Fruit fly (Drosophila melanogaster) whole organism, prepupa: Measurements from ENCODE around the gene CG15429.

Source experiments
- Blimp-1 ChIP-seq: fragments of 200-800 bp; sonication (Bioruptor generic); optimal IDR thresholded peaks from 3 replicates; lab custom pipeline; 2017; ENCODE audit warnings: missing biosample characterization, missing genetic modification characterization, mild to moderate bottlenecking, moderate library complexity, missing genetic modification reagents
- CG10631 ChIP-seq: fragments of 200-800 bp; sonication (Bioruptor generic); optimal IDR thresholded peaks from 2 replicates; lab custom pipeline; 2016; ENCODE audit warnings: missing biosample characterization, missing genetic modification characterization
- CG10669 ChIP-seq: fragments of 200-800 bp; sonication (Bioruptor generic); optimal IDR thresholded peaks from 3 replicates; lab custom pipeline; 2018; ENCODE audit warnings: missing biosample characterization, mild to moderate bottlenecking, missing genetic modification characterization, moderate library complexity
- CG11294 ChIP-seq: fragments of 200-800 bp; sonication (Bioruptor generic); IDR thresholded peaks from 2 replicates; pipeline ENCODE4 v1.3.6; 2022; ENCODE audit warnings: missing biosample characterization, missing genetic modification characterization
- CG11762 ChIP-seq: fragments of 200-800 bp; sonication (Bioruptor generic); optimal IDR thresholded peaks from 3 replicates; lab custom pipeline; 2016; ENCODE audit warnings: missing biosample characterization, missing genetic modification characterization; ENCODE audit not compliant: insufficient read depth
- CG11902 ChIP-seq: fragments of 200-800 bp; sonication (Bioruptor generic); optimal IDR thresholded peaks from 3 replicates; lab custom pipeline; 2016; ENCODE audit warnings: missing biosample characterization, missing genetic modification characterization
- CG15336 ChIP-seq: fragments of 200-800 bp; sonication (Bioruptor generic); IDR thresholded peaks from 2 replicates; pipeline ENCODE4 v1.3.6; 2022; ENCODE audit warnings: missing biosample characterization, missing genetic modification characterization
- CG1621 ChIP-seq: fragments of 200-800 bp; sonication (Bioruptor generic); optimal IDR thresholded peaks from 3 replicates; lab custom pipeline; 2018; ENCODE audit warnings: missing biosample characterization, mild to moderate bottlenecking, missing genetic modification characterization
- CG16779 ChIP-seq: fragments of 200-800 bp; sonication (Bioruptor generic); optimal IDR thresholded peaks from 3 replicates; lab custom pipeline; 2017; ENCODE audit warnings: missing biosample characterization, mild to moderate bottlenecking, missing genetic modification characterization
- CG3032 ChIP-seq: fragments of 200-800 bp; optimal IDR thresholded peaks from 2 replicates; lab custom pipeline; 2019; ENCODE audit warnings: missing biosample characterization, mild to moderate bottlenecking, missing genetic modification characterization, moderate library complexity
- CG31627 ChIP-seq: fragments of 200-800 bp; sonication (Bioruptor generic); optimal IDR thresholded peaks from 3 replicates; lab custom pipeline; 2016; ENCODE audit warnings: missing biosample characterization, missing genetic modification characterization
- CG34406 ChIP-seq: fragments of 200-800 bp; sonication (Bioruptor generic); optimal IDR thresholded peaks from 3 replicates; lab custom pipeline; 2016; ENCODE audit warnings: missing biosample characterization, missing genetic modification characterization
- CG6163 ChIP-seq: fragments of 200-800 bp; sonication (Bioruptor generic); IDR thresholded peaks from 3 replicates; pipeline ENCODE4 v1.3.6; 2022; ENCODE audit warnings: missing biosample characterization, missing genetic modification characterization
- CG6276 ChIP-seq: fragments of 200-800 bp; sonication (Bioruptor generic); optimal IDR thresholded peaks from 2 replicates; lab custom pipeline; 2017; ENCODE audit warnings: missing biosample characterization, mild to moderate bottlenecking, missing genetic modification characterization
- CG6792 ChIP-seq: fragments of 200-800 bp; sonication (Bioruptor generic); optimal IDR thresholded peaks from 3 replicates; lab custom pipeline; 2016; ENCODE audit warnings: missing biosample characterization, missing genetic modification characterization
- CG6808 ChIP-seq: fragments of 200-800 bp; sonication (Bioruptor generic); optimal IDR thresholded peaks from 3 replicates; lab custom pipeline; 2017; ENCODE audit warnings: missing biosample characterization, missing genetic modification characterization, mild to moderate bottlenecking, moderate library complexity, missing genetic modification reagents
- CG6854 ChIP-seq: fragments of 200-800 bp; sonication (Bioruptor generic); optimal IDR thresholded peaks from 2 replicates; lab custom pipeline; 2017; ENCODE audit warnings: missing biosample characterization, mild to moderate bottlenecking, missing genetic modification characterization
- CG8119 ChIP-seq: fragments of 200-800 bp; sonication (Bioruptor generic); IDR thresholded peaks from 3 replicates; pipeline ENCODE4 v1.3.6; 2022; ENCODE audit warnings: missing biosample characterization, missing genetic modification characterization
- CG8319 ChIP-seq: fragments of 200-800 bp; sonication (Bioruptor generic); optimal IDR thresholded peaks from 3 replicates; lab custom pipeline; 2016; ENCODE audit warnings: missing biosample characterization, missing genetic modification characterization
- Eip75B ChIP-seq: fragments of 200-800 bp; sonication (Bioruptor generic); optimal IDR thresholded peaks from 3 replicates; lab custom pipeline; 2016; ENCODE audit warnings: missing biosample characterization, missing genetic modification characterization
- Eip78C ChIP-seq: fragments of 200-800 bp; sonication (Bioruptor generic); peaks from one replicate; lab custom pipeline; 2016; ENCODE audit warnings: missing biosample characterization, missing genetic modification characterization
- Ets21C ChIP-seq: fragments of 200-800 bp; sonication (Bioruptor generic); optimal IDR thresholded peaks from 3 replicates; lab custom pipeline; 2016; ENCODE audit warnings: missing biosample characterization, missing genetic modification characterization
- Ets96B ChIP-seq: fragments of 200-800 bp; optimal IDR thresholded peaks from 2 replicates; lab custom pipeline; 2019; ENCODE audit warnings: missing biosample characterization, mild to moderate bottlenecking, missing genetic modification characterization, moderate library complexity
- Gug ChIP-seq: fragments of 200-800 bp; sonication (Bioruptor generic); IDR thresholded peaks from 2 replicates; pipeline ENCODE4 v1.3.6; 2022; ENCODE audit warnings: missing biosample characterization, missing genetic modification characterization
- Hr38 ChIP-seq: sonication (Bioruptor generic); optimal IDR thresholded peaks from 2 replicates; lab custom pipeline; 2016; ENCODE audit warnings: missing biosample characterization, missing genetic modification characterization
- Hr39 ChIP-seq: fragments of 200-800 bp; sonication (Bioruptor generic); optimal IDR thresholded peaks from 2 replicates; lab custom pipeline; 2016; ENCODE audit warnings: missing biosample characterization, missing genetic modification characterization
- Hr4 ChIP-seq: fragments of 200-800 bp; sonication (Bioruptor generic); optimal IDR thresholded peaks from 3 replicates; lab custom pipeline; 2016; ENCODE audit warnings: missing biosample characterization, missing genetic modification characterization
- Lpt ChIP-seq: fragments of 200-800 bp; sonication (Bioruptor generic); optimal IDR thresholded peaks from 3 replicates; lab custom pipeline; 2016; ENCODE audit warnings: missing biosample characterization, missing genetic modification characterization
- OdsH ChIP-seq: fragments of 200-800 bp; sonication (Bioruptor generic); optimal IDR thresholded peaks from 3 replicates; lab custom pipeline; 2016; ENCODE audit warnings: missing biosample characterization, missing genetic modification characterization
- Smox ChIP-seq: fragments of 200-800 bp; sonication (Bioruptor generic); optimal IDR thresholded peaks from 3 replicates; lab custom pipeline; 2016; ENCODE audit warnings: missing biosample characterization, missing genetic modification characterization
- Sox102F ChIP-seq: fragments of 200-800 bp; sonication (Bioruptor generic); optimal IDR thresholded peaks from 2 replicates; lab custom pipeline; 2016; ENCODE audit warnings: missing biosample characterization, mild to moderate bottlenecking, missing genetic modification characterization
- achi ChIP-seq: fragments of 200-800 bp; sonication (Bioruptor generic); optimal IDR thresholded peaks from 3 replicates; lab custom pipeline; 2016; ENCODE audit warnings: missing biosample characterization, missing genetic modification characterization
- acj6 ChIP-seq: fragments of 200-800 bp; sonication (Bioruptor generic); optimal IDR thresholded peaks from 3 replicates; lab custom pipeline; 2016; ENCODE audit warnings: missing biosample characterization, missing genetic modification characterization
- cyc ChIP-seq: fragments of 200-800 bp; sonication (Bioruptor generic); optimal IDR thresholded peaks from 3 replicates; lab custom pipeline; 2016; ENCODE audit warnings: missing biosample characterization, missing genetic modification characterization
- dsx ChIP-seq: fragments of 200-800 bp; optimal IDR thresholded peaks from 3 replicates; lab custom pipeline; 2019; ENCODE audit warnings: missing biosample characterization, mild to moderate bottlenecking, missing genetic modification characterization, moderate library complexity; ENCODE audit not compliant: poor library complexity, severe bottlenecking
- eg ChIP-seq: fragments of 200-800 bp; sonication (Bioruptor generic); IDR thresholded peaks from 3 replicates; pipeline ENCODE4 v1.3.6; 2022; ENCODE audit warnings: missing biosample characterization, missing genetic modification characterization
- esn ChIP-seq: fragments of 200-800 bp; sonication (Bioruptor generic); optimal IDR thresholded peaks from 2 replicates; lab custom pipeline; 2016; ENCODE audit warnings: missing biosample characterization, mild to moderate bottlenecking, missing genetic modification characterization, moderate library complexity
- fd59A ChIP-seq: fragments of 200-800 bp; sonication (Bioruptor generic); optimal IDR thresholded peaks from 2 replicates; lab custom pipeline; 2017; ENCODE audit warnings: missing biosample characterization, mild to moderate bottlenecking, missing genetic modification characterization, missing genetic modification reagents
- fd85E ChIP-seq: fragments of 200-800 bp; sonication (Bioruptor generic); optimal IDR thresholded peaks from 3 replicates; lab custom pipeline; 2016; ENCODE audit warnings: missing biosample characterization, missing genetic modification characterization
- fkh ChIP-seq: fragments of 200-800 bp; sonication (Bioruptor generic); optimal IDR thresholded peaks from 3 replicates; lab custom pipeline; 2017; ENCODE audit warnings: missing biosample characterization, mild to moderate bottlenecking, missing genetic modification characterization, moderate library complexity
- lz ChIP-seq: fragments of 200-800 bp; sonication (Bioruptor generic); optimal IDR thresholded peaks from 3 replicates; lab custom pipeline; 2016; ENCODE audit warnings: missing biosample characterization, missing genetic modification characterization
- net ChIP-seq: fragments of 200-800 bp; sonication (Bioruptor generic); optimal IDR thresholded peaks from 3 replicates; lab custom pipeline; 2016; ENCODE audit warnings: missing biosample characterization, missing genetic modification characterization
- salr ChIP-seq, 2 experiments: fragments of 200-800 bp; sonication (Bioruptor generic); optimal IDR thresholded peaks; 3 replicates each; lab custom pipeline; 2016 to 2018; ENCODE audit warnings: missing biosample characterization in 2 of 2, missing genetic modification characterization in 2 of 2, mild to moderate bottlenecking in 1 of 2
- spab ChIP-seq: fragments of 200-800 bp; sonication (Bioruptor generic); optimal IDR thresholded peaks from 2 replicates; lab custom pipeline; 2017; ENCODE audit warnings: missing biosample characterization, mild to moderate bottlenecking, missing genetic modification characterization, missing genetic modification reagents
- ss ChIP-seq, 2 experiments: fragments of 200-800 bp; sonication (Bioruptor generic); optimal IDR thresholded peaks; 2 replicates in 1 of 2; 3 replicates in 1 of 2; lab custom pipeline; 2017 to 2018; ENCODE audit warnings: mild to moderate bottlenecking in 2 of 2, missing biosample characterization in 2 of 2, missing genetic modification characterization in 2 of 2, moderate library complexity in 1 of 2
- topi ChIP-seq: fragments of 200-800 bp; sonication (Bioruptor generic); optimal IDR thresholded peaks from 3 replicates; lab custom pipeline; 2016; ENCODE audit warnings: missing biosample characterization, missing genetic modification characterization
- vri ChIP-seq: fragments of 200-800 bp; sonication (Bioruptor generic); optimal IDR thresholded peaks from 3 replicates; lab custom pipeline; 2016; ENCODE audit warnings: missing biosample characterization, mild to moderate bottlenecking, missing genetic modification characterization

The CG15429 gene

dm6 chr2L:4360882-4361281 lies 8.1 kb downstream of the CG15429 start (continued):
- TF ChIP-seq CG15336 (GFP tag; lab: Robert Waterston, UW): no peak
- no peak for TF ChIP-seq fkh (GFP tag; lab: Kevin White, UChicago)
- no peak for TF ChIP-seq OdsH (GFP tag; lab: Kevin White, UChicago)
- TF ChIP-seq Hr38 (GFP tag; lab: Kevin White, UChicago): no peak
- no peak for TF ChIP-seq achi
- TF ChIP-seq CG6854: no peak
- TF ChIP-seq spab (GFP tag; lab: Kevin White, UChicago): no peak
- TF ChIP-seq vri (GFP tag; lab: Kevin White, UChicago): no peak
- TF ChIP-seq CG3032 (tag; lab: Kevin White, UChicago): peak; percentile 52
- TF ChIP-seq CG8119 (GFP tag; lab: Robert Waterston, UW): no peak
- TF ChIP-seq Gug: no peak
- TF ChIP-seq Smox (GFP tag; lab: Kevin White, UChicago): no peak
- no peak for TF ChIP-seq esn (GFP tag; lab: Kevin White, UChicago)
- peak; percentile 18 for TF ChIP-seq Ets96B (tag; lab: Kevin White, UChicago)
- TF ChIP-seq Lpt (GFP tag; lab: Kevin White, UChicago): no peak
- TF ChIP-seq ss (GFP tag; optimal IDR thresholded peaks at IDR 0.05; lab: Kevin White, UChicago): no peak
- 0 out of 3 replicates have a peak, but pooled peaks have one; percentile 5 for TF ChIP-seq CG6163 (GFP tag; lab: Robert Waterston, UW)

dm6 chr2L:4361438-4361975 lies 8.7 kb downstream of the CG15429 start, which contains the start of gene Traf4:
TSS of gene Traf4 (plus strand) at chr2L:4361925.
- TF ChIP-seq eg (GFP tag; lab: Robert Waterston, UW) (peak; percentile 57), Smox (GFP tag; lab: Kevin White, UChicago) (peak; percentile 39), ss (GFP tag; optimal IDR thresholded peaks at IDR 0.05; lab: Kevin White, UChicago) (peak; percentile 56 to 61), fkh (GFP tag; lab: Kevin White, UChicago) (no peak), topi (GFP tag; lab: Kevin White, UChicago) (peak; percentile 26), CG6854 (no peak), CG11762 (GFP tag; lab: Kevin White, UChicago) (peak; percentile 35), CG8119 (GFP tag; lab: Robert Waterston, UW) (peak; percentile 41; the same call in 2 of the 3 replicates), CG31627 (GFP tag; lab: Kevin White, UChicago) (peak; percentile 47), CG6792 (GFP tag; lab: Kevin White, UChicago) (peak; percentile 73), Gug (peak; percentile 27), Hr39 (GFP tag; lab: Kevin White, UChicago) (peak; percentile 48), CG10669 (peak; percentile 54), CG8319 (GFP tag; lab: Kevin White, UChicago) (no peak), lz (GFP tag; lab: Kevin White, UChicago) (peak; percentile 34), fd85E (GFP tag; lab: Kevin White, UChicago) (no peak), salr (GFP tag; optimal IDR thresholded peaks at IDR 0.05; lab: Kevin White, UChicago) (peak; percentile 28 to 37), fd59A (GFP tag; lab: Kevin White, UChicago) (peak; percentile 28), achi (peak; percentile 50), CG11902 (GFP tag; lab: Kevin White, UChicago) (peak; percentile 12), Hr4 (GFP tag; lab: Kevin White, UChicago) (peak; percentile 15), cyc (GFP tag; lab: Kevin White, UChicago) (peak; percentile 57), Eip75B (GFP tag; lab: Kevin White, UChicago) (peak; percentile 30), Hr38 (GFP tag; lab: Kevin White, UChicago) (no peak), CG6808 (peak; percentile 51), CG3032 (tag; lab: Kevin White, UChicago) (peak; percentile 37), OdsH (GFP tag; lab: Kevin White, UChicago) (peak; percentile 48), Eip78C (GFP tag; lab: Kevin White, UChicago) (peak; percentile 73), CG10631 (GFP tag; lab: Kevin White, UChicago) (peak; percentile 55), CG16779 (tag; lab: Kevin White, UChicago) (no peak), Ets21C (GFP tag; lab: Kevin White, UChicago) (no peak), CG34406 (peak; percentile 37), Sox102F (peak; percentile 36), Blimp-1 (peak; percentile 35), CG6276 (GFP tag; lab: Kevin White, UChicago) (no peak), Ets96B (tag; lab: Kevin White, UChicago) (peak; percentile 58), CG1621 (tag; lab: Kevin White, UChicago) (peak; percentile 33), dsx (GFP tag; lab: Kevin White, UChicago) (peak; percentile 61), CG6163 (GFP tag; lab: Robert Waterston, UW) (peak; percentile 75), CG11294 (GFP tag; lab: Robert Waterston, UW) (no peak), net (GFP tag; lab: Kevin White, UChicago) (peak; percentile 53), acj6 (GFP tag; lab: Kevin White, UChicago) (peak; percentile 59)
